Fruit fly (Drosophila melanogaster) whole organism, embryonic: ENCODE data around the gene CG17660.
A peak's percentile ranks its signal among the peaks of the same experiment; 100 is the strongest.

Experiments used
- CG1233 ChIP-seq: fragments of 200-800 bp; sonication (Bioruptor generic); optimal IDR thresholded peaks from 4 replicates; lab custom pipeline; 2018; ENCODE audit warnings: missing biosample characterization, mild to moderate bottlenecking, missing genetic modification characterization
- CG12744 ChIP-seq: fragments of 200-800 bp; sonication (Bioruptor generic); optimal IDR thresholded peaks from 2 replicates; lab custom pipeline; 2016; ENCODE audit warnings: missing biosample characterization, missing genetic modification characterization
- CG13296 ChIP-seq: fragments of 200-800 bp; sonication (Bioruptor generic); optimal IDR thresholded peaks from 3 replicates; lab custom pipeline; 2018; ENCODE audit warnings: missing biosample characterization, mild to moderate bottlenecking, missing genetic modification characterization
- CG13624 ChIP-seq: fragments of 200-800 bp; sonication (Bioruptor generic); optimal IDR thresholded peaks from 2 replicates; lab custom pipeline; 2016; ENCODE audit warnings: missing biosample characterization, missing genetic modification characterization
- CG14667 ChIP-seq: fragments of 200-800 bp; sonication (Bioruptor generic); IDR thresholded peaks from 2 replicates; pipeline ENCODE4 v1.3.6; 2022; ENCODE audit warnings: missing biosample characterization, missing genetic modification characterization
- CG14710 ChIP-seq: fragments of 200-800 bp; sonication (Bioruptor generic); optimal IDR thresholded peaks from 3 replicates; lab custom pipeline; 2019; ENCODE audit warnings: missing biosample characterization, mild to moderate bottlenecking, missing genetic modification characterization, moderate library complexity
- CG1603 ChIP-seq: fragments of 200-800 bp; sonication (Bioruptor generic); optimal IDR thresholded peaks from 2 replicates; lab custom pipeline; 2019; ENCODE audit warnings: missing biosample characterization, mild to moderate bottlenecking, missing genetic modification characterization, moderate library complexity
- CG16863 ChIP-seq: fragments of 200-800 bp; sonication (Bioruptor generic); optimal IDR thresholded peaks from 3 replicates; lab custom pipeline; 2016; ENCODE audit warnings: missing biosample characterization, missing genetic modification characterization
- CG17186 ChIP-seq: fragments of 200-800 bp; sonication (Bioruptor generic); optimal IDR thresholded peaks from 3 replicates; lab custom pipeline; 2017; ENCODE audit warnings: missing biosample characterization, missing genetic modification reagents, missing genetic modification characterization
- CG17328 ChIP-seq: fragments of 200-800 bp; sonication (Bioruptor generic); IDR thresholded peaks from 2 replicates; pipeline ENCODE4 v1.3.6; 2022; ENCODE audit warnings: missing biosample characterization, missing genetic modification characterization
- CG18599 ChIP-seq: fragments of 200-800 bp; sonication (Bioruptor generic); optimal IDR thresholded peaks from 3 replicates; lab custom pipeline; 2017; ENCODE audit warnings: missing biosample characterization, missing genetic modification characterization, mild to moderate bottlenecking, moderate library complexity, missing genetic modification reagents
- CG34376 ChIP-seq: fragments of 200-800 bp; sonication (Bioruptor generic); optimal IDR thresholded peaks from 2 replicates; lab custom pipeline; 2018; ENCODE audit warnings: missing biosample characterization, mild to moderate bottlenecking, missing genetic modification characterization
- CG3838 ChIP-seq: fragments of 200-800 bp; sonication (Bioruptor generic); optimal IDR thresholded peaks from 3 replicates; lab custom pipeline; 2016; ENCODE audit warnings: missing biosample characterization, missing genetic modification characterization
- CG42726 ChIP-seq: fragments of 200-800 bp; sonication (Bioruptor generic); IDR thresholded peaks from 2 replicates; pipeline ENCODE4 v1.3.6; 2022; ENCODE audit warnings: missing biosample characterization, missing genetic modification characterization; ENCODE audit not compliant: partially characterized antibody
- CG7556 ChIP-seq: fragments of 200-800 bp; sonication (Bioruptor generic); optimal IDR thresholded peaks from 2 replicates; lab custom pipeline; 2017; ENCODE audit warnings: missing biosample characterization, mild to moderate bottlenecking, missing genetic modification characterization
- CG7745 ChIP-seq: fragments of 200-800 bp; sonication (Bioruptor generic); optimal IDR thresholded peaks from 2 replicates; lab custom pipeline; 2018; ENCODE audit warnings: missing biosample characterization, mild to moderate bottlenecking, missing genetic modification characterization, moderate library complexity
- CG7963 ChIP-seq: fragments of 200-800 bp; sonication (Bioruptor generic); IDR thresholded peaks from 3 replicates; pipeline ENCODE4 v1.3.6; 2022; ENCODE audit warnings: missing biosample characterization, missing genetic modification characterization; ENCODE audit not compliant: partially characterized antibody
- CG8290 ChIP-seq, 3 experiments: fragments of 200-800 bp; sonication (Bioruptor generic); optimal IDR thresholded peaks; 2 replicates each; lab custom pipeline; 2016 to 2019; ENCODE audit warnings: missing biosample characterization in 3 of 3, missing genetic modification characterization in 3 of 3, mild to moderate bottlenecking in 2 of 3, moderate library complexity in 1 of 3
- Dip3 ChIP-seq: fragments of 200-800 bp; sonication (Bioruptor generic); optimal IDR thresholded peaks from 3 replicates; lab custom pipeline; 2016; ENCODE audit warnings: missing biosample characterization, missing genetic modification characterization
- Gsc ChIP-seq: fragments of 200-800 bp; sonication (Bioruptor generic); IDR thresholded peaks from 2 replicates; pipeline ENCODE4 v1.3.6; 2022; ENCODE audit warnings: missing biosample characterization, missing genetic modification characterization
- HHEX ChIP-seq: fragments of 200-800 bp; sonication (Bioruptor generic); optimal IDR thresholded peaks from 3 replicates; lab custom pipeline; 2017; ENCODE audit warnings: missing biosample characterization, mild to moderate bottlenecking, missing genetic modification characterization, missing genetic modification reagents
- Lpt ChIP-seq: fragments of >200 bp; optimal IDR thresholded peaks from 2 replicates; lab custom pipeline; 2018; ENCODE audit warnings: missing biosample characterization, missing genetic modification characterization
- MBD-R2 ChIP-seq: fragments of 200-800 bp; sonication (Bioruptor generic); IDR thresholded peaks from 2 replicates; pipeline ENCODE4 v1.3.6; 2022; ENCODE audit warnings: missing biosample characterization, missing genetic modification characterization
- Max ChIP-seq: fragments of 200-800 bp; sonication (Bioruptor generic); optimal IDR thresholded peaks from 2 replicates; lab custom pipeline; 2016; ENCODE audit warnings: missing biosample characterization, mild to moderate bottlenecking, missing genetic modification characterization
- Meics ChIP-seq: fragments of 200-800 bp; sonication (Bioruptor generic); optimal IDR thresholded peaks from 2 replicates; lab custom pipeline; 2017; ENCODE audit warnings: missing biosample characterization, mild to moderate bottlenecking, missing genetic modification characterization
- Rfx ChIP-seq: fragments of 200-800 bp; sonication (Bioruptor generic); IDR thresholded peaks from 2 replicates; pipeline ENCODE4 v1.3.6; 2022; ENCODE audit warnings: missing biosample characterization, missing genetic modification characterization
- Sry-δ ChIP-seq: fragments of 200-800 bp; sonication (Bioruptor generic); optimal IDR thresholded peaks from 2 replicates; lab custom pipeline; 2016; ENCODE audit warnings: missing biosample characterization, missing genetic modification characterization
- Ssrp ChIP-seq: fragments of 200-800 bp; sonication (Bioruptor generic); optimal IDR thresholded peaks from 2 replicates; lab custom pipeline; 2018; ENCODE audit warnings: missing biosample characterization, mild to moderate bottlenecking, missing genetic modification characterization, moderate library complexity
- TFAM ChIP-seq: fragments of 200-800 bp; sonication (Bioruptor generic); optimal IDR thresholded peaks from 2 replicates; lab custom pipeline; 2017; ENCODE audit warnings: missing biosample characterization, missing genetic modification characterization, inconsistent platforms
- ase ChIP-seq: fragments of 200-800 bp; sonication (Bioruptor generic); IDR thresholded peaks from 3 replicates; pipeline ENCODE4 v1.3.6; 2022; ENCODE audit warnings: missing biosample characterization, missing genetic modification characterization
- az2 ChIP-seq: fragments of 200-800 bp; sonication (Bioruptor generic); optimal IDR thresholded peaks from 3 replicates; lab custom pipeline; 2016; ENCODE audit warnings: missing biosample characterization, missing genetic modification characterization
- chif ChIP-seq, 2 experiments: fragments of 200-800 bp; sonication (Bioruptor generic); optimal IDR thresholded peaks; 3 replicates each; lab custom pipeline; 2016; ENCODE audit warnings: missing biosample characterization in 2 of 2, missing genetic modification characterization in 2 of 2
- chinmo ChIP-seq: fragments of 200-800 bp; sonication (Bioruptor generic); IDR thresholded peaks from 4 replicates; pipeline ENCODE4 v1.3.6; 2022; ENCODE audit warnings: missing biosample characterization, missing genetic modification characterization; ENCODE audit not compliant: partially characterized antibody
- ci ChIP-seq: fragments of 200-800 bp; sonication (Bioruptor generic); IDR thresholded peaks from 3 replicates; pipeline ENCODE4 v1.3.6; 2022; ENCODE audit warnings: missing biosample characterization, missing genetic modification characterization
- crol ChIP-seq: fragments of 200-800 bp; sonication (Bioruptor generic); IDR thresholded peaks from 2 replicates; pipeline ENCODE4 v1.3.6; 2022; ENCODE audit warnings: missing biosample characterization, missing genetic modification characterization
- crp ChIP-seq, 2 experiments: fragments of 200-800 bp; sonication (Bioruptor generic); optimal IDR thresholded peaks; 2 replicates in 1 of 2; 3 replicates in 1 of 2; lab custom pipeline; 2017; ENCODE audit warnings: missing biosample characterization in 2 of 2, missing genetic modification characterization in 2 of 2, mild to moderate bottlenecking in 1 of 2, moderate library complexity in 1 of 2
- da ChIP-seq: fragments of 200-800 bp; sonication (Bioruptor generic); optimal IDR thresholded peaks from 2 replicates; lab custom pipeline; 2016; ENCODE audit warnings: missing biosample characterization, missing genetic modification characterization
- dati ChIP-seq: fragments of 200-800 bp; sonication (Bioruptor generic); IDR thresholded peaks from 2 replicates; pipeline ENCODE4 v1.3.6; 2022; ENCODE audit warnings: missing biosample characterization, missing genetic modification characterization
- eyg ChIP-seq: fragments of 200-800 bp; sonication (Bioruptor generic); optimal IDR thresholded peaks from 3 replicates; lab custom pipeline; 2016; ENCODE audit warnings: missing biosample characterization, missing genetic modification characterization
- knrl ChIP-seq: fragments of 200-800 bp; sonication (Bioruptor generic); IDR thresholded peaks from 3 replicates; pipeline ENCODE4 v1.3.6; 2022; ENCODE audit warnings: missing biosample characterization, missing genetic modification characterization; ENCODE audit not compliant: partially characterized antibody
- lmd ChIP-seq: fragments of 200-800 bp; sonication (Bioruptor generic); IDR thresholded peaks from 2 replicates; pipeline ENCODE4 v1.3.6; 2022; ENCODE audit warnings: missing biosample characterization, missing genetic modification characterization
- lov ChIP-seq, 2 experiments: fragments of 200-800 bp in 1 of 2; fragments of >200 bp in 1 of 2; sonication (Bioruptor generic) in 1 of 2; IDR thresholded peaks in 1 of 2; optimal IDR thresholded peaks in 1 of 2; 2 replicates in 1 of 2; 3 replicates in 1 of 2; pipeline versions ENCODE4 v1.3.6 to Lab custom; 2017 to 2022; ENCODE audit warnings: missing biosample characterization in 1 of 2, missing genetic modification characterization in 1 of 2
- nerfin-1 ChIP-seq: fragments of 200-800 bp; sonication (Bioruptor generic); optimal IDR thresholded peaks from 3 replicates; lab custom pipeline; 2019; ENCODE audit warnings: missing biosample characterization, mild to moderate bottlenecking, missing genetic modification characterization, moderate library complexity
- pho ChIP-seq: fragments of 200-800 bp; sonication (Bioruptor generic); optimal IDR thresholded peaks from 2 replicates; lab custom pipeline; 2016; ENCODE audit warnings: missing biosample characterization, missing genetic modification characterization
- schlank ChIP-seq: fragments of 200-800 bp; sonication (Bioruptor generic); optimal IDR thresholded peaks from 2 replicates; lab custom pipeline; 2018; ENCODE audit warnings: missing biosample characterization, mild to moderate bottlenecking, missing genetic modification characterization
- sim ChIP-seq: fragments of 200-800 bp; sonication (Bioruptor generic); IDR thresholded peaks from 2 replicates; pipeline ENCODE4 v1.3.6; 2022; ENCODE audit warnings: missing biosample characterization, missing genetic modification characterization
- sna ChIP-seq: fragments of 200-800 bp; sonication (Bioruptor generic); IDR thresholded peaks from 2 replicates; pipeline ENCODE4 v1.3.6; 2022; ENCODE audit warnings: missing biosample characterization, missing genetic modification characterization; ENCODE audit not compliant: partially characterized antibody
- sr ChIP-seq: fragments of 200-800 bp; sonication (Bioruptor generic); IDR thresholded peaks from 3 replicates; pipeline ENCODE4 v1.3.6; 2022; ENCODE audit warnings: missing biosample characterization, missing genetic modification characterization
- twi ChIP-seq: fragments of 200-800 bp; optimal IDR thresholded peaks from 2 replicates; lab custom pipeline; 2019; ENCODE audit warnings: missing biosample characterization, mild to moderate bottlenecking, missing genetic modification characterization, moderate library complexity
- z ChIP-seq: fragments of 200-800 bp; sonication (Bioruptor generic); IDR thresholded peaks from 3 replicates; pipeline ENCODE4 v1.3.6; 2022; ENCODE audit warnings: missing biosample characterization, missing genetic modification characterization

CG17660 gene

dm6 chr2L:1732189-1732588 is 22.0 kb upstream of the CG17660 start, which contains the start of the genes CG17652 and CG17646 (continued):
- TF ChIP-seq sim (GFP tag; lab: Robert Waterston, UW) (no peak), CG17328 (GFP tag; lab: Robert Waterston, UW) (no peak), lmd (GFP tag; lab: Robert Waterston, UW) (no peak), Dip3 (no peak), chinmo (GFP tag; lab: Robert Waterston, UW) (0 out of 4 replicates have a peak, but pooled peaks have one; percentile 25), Rfx (GFP tag; lab: Robert Waterston, UW) (no peak), CG13624 (GFP tag; lab: Kevin White, UChicago) (no peak), crol (GFP tag; lab: Robert Waterston, UW) (no peak), lov (optimal IDR thresholded peaks at IDR 0.05; lab: Kevin White, UChicago) (no peak), lov (GFP tag; IDR thresholded peaks at IDR 0.05; lab: Robert Waterston, UW) (0 out of 3 replicates have a peak, but pooled peaks have one; percentile 52), CG12744 (no peak), ase (GFP tag; lab: Robert Waterston, UW) (no peak), Ssrp (tag; lab: Kevin White, UChicago) (no peak), CG1603 (peak; percentile 61), Max (no peak), Gsc (GFP tag; lab: Robert Waterston, UW) (no peak), CG16863 (GFP tag; lab: Kevin White, UChicago) (no peak), CG3838 (GFP tag; lab: Kevin White, UChicago) (no peak), HHEX (no peak), schlank (tag; lab: Kevin White, UChicago) (no peak), CG34376 (GFP tag; lab: Kevin White, UChicago) (no peak), MBD-R2 (GFP tag; lab: Robert Waterston, UW) (peak; percentile 71), CG7963 (GFP tag; lab: Robert Waterston, UW) (no peak), dati (GFP tag; lab: Robert Waterston, UW) (no peak), TFAM (GFP tag; lab: Kevin White, UChicago) (no peak), CG17186 (GFP tag; lab: Kevin White, UChicago) (peak; percentile 97), eyg (GFP tag; lab: Kevin White, UChicago) (no peak), CG18599 (GFP tag; lab: Kevin White, UChicago) (peak; percentile 7), twi (tag; lab: Kevin White, UChicago) (no peak), chif (GFP tag; optimal IDR thresholded peaks at IDR 0.05; lab: Kevin White, UChicago) (no peak), da (no peak), CG14667 (GFP tag; lab: Robert Waterston, UW) (no peak), ci (GFP tag; lab: Robert Waterston, UW) (peak; percentile 69), CG42726 (GFP tag; lab: Robert Waterston, UW) (no peak), Lpt (no peak), crp (GFP tag; optimal IDR thresholded peaks at IDR 0.05; lab: Kevin White, UChicago) (peak in 1 of 2 experiments; percentile 83), nerfin-1 (tag; lab: Kevin White, UChicago) (peak; percentile 14), sna (GFP tag; lab: Robert Waterston, UW) (0 out of 2 replicates have a peak, but pooled peaks have one; percentile 25), Sry-δ (no peak), az2 (no peak), CG8290 (GFP tag; optimal IDR thresholded peaks at IDR 0.05; lab: Kevin White, UChicago) (no peak), CG8290 (tag; optimal IDR thresholded peaks at IDR 0.05; lab: Kevin White, UChicago) (no peak), pho (GFP tag; lab: Kevin White, UChicago) (no peak), CG7556 (GFP tag; lab: Kevin White, UChicago) (no peak), sr (GFP tag; lab: Robert Waterston, UW) (peak; percentile 47; the same call in 1 of the 3 replicates), z (GFP tag; lab: Robert Waterston, UW) (no peak), CG1233 (GFP tag; lab: Kevin White, UChicago) (no peak), CG13296 (GFP tag; lab: Kevin White, UChicago) (no peak), knrl (GFP tag; lab: Robert Waterston, UW) (no peak), Meics (GFP tag; lab: Kevin White, UChicago) (no peak), CG7745 (no peak), CG14710 (tag; lab: Kevin White, UChicago) (peak; percentile 11)
